Worm (Caenorhabditis elegans) whole organism, midembryonic: Measurements from ENCODE around the gene F07F6.8.

Source experiments
- T22C8.4 ChIP-seq: fragments of 200-800 bp; sonication (Bioruptor generic); IDR thresholded peaks from 2 replicates; pipeline ENCODE4 v1.3.6; 2022; ENCODE audit warnings: missing genetic modification characterization, missing compliant biosample characterization
- med-1 ChIP-seq: sonication (generic microtip); optimal IDR thresholded peaks from 2 replicates; lab custom pipeline; 2017; ENCODE audit warnings: missing genetic modification characterization, mild to moderate bottlenecking, missing compliant biosample characterization, antibody characterized with exemption, missing genetic modification reagents; ENCODE audit not compliant: insufficient read depth
- ref-1 ChIP-seq: fragments of 200-800 bp; sonication (Bioruptor generic); conservative IDR thresholded peaks from 2 replicates; pipeline ENCODE4 v1.3.6; 2022; ENCODE audit warnings: missing genetic modification reagents, missing genetic modification characterization, missing compliant biosample characterization
- ztf-23 ChIP-seq: fragments of 200-800 bp; sonication (Bioruptor generic); IDR thresholded peaks from 2 replicates; pipeline ENCODE4 v1.3.6; 2022; ENCODE audit warnings: missing genetic modification reagents, missing genetic modification characterization, missing compliant biosample characterization

ce11 chrII:5460911-5461310 is 35.4 kb upstream of the F07F6.8 start:
- peak; percentile 72 for TF ChIP-seq T22C8.4 (GFP tag; lab: Robert Waterston, UW)
- TF ChIP-seq ref-1 (GFP tag; lab: Robert Waterston, UW): no peak
- no peak for TF ChIP-seq med-1
- TF ChIP-seq ztf-23 (GFP tag; lab: Robert Waterston, UW): no peak
